Fruit fly (Drosophila melanogaster) Kc167 (cell line): ENCODE measurements around the gene CG32641.

ENCODE experiments used
- Myc ChIP-seq: fragments of >200 bp; optimal IDR thresholded peaks from 2 replicates; lab custom pipeline; 2017; ENCODE audit warnings: missing external identifiers
- Sin3A ChIP-seq: fragments of >200 bp; optimal IDR thresholded peaks from 2 replicates; lab custom pipeline; 2018; ENCODE audit warnings: missing external identifiers
- h ChIP-seq: fragments of >200 bp; optimal IDR thresholded peaks from 3 replicates; lab custom pipeline; 2018; ENCODE audit warnings: missing external identifiers
- insv ChIP-seq: fragments of >200 bp; optimal IDR thresholded peaks from 3 replicates; lab custom pipeline; 2018; ENCODE audit warnings: missing external identifiers
- psq ChIP-seq: fragments of >200 bp; optimal IDR thresholded peaks from 2 replicates; lab custom pipeline; 2017; ENCODE audit warnings: missing external identifiers
- ttk ChIP-seq: sonication (Bioruptor generic); optimal IDR thresholded peaks from 2 replicates; lab custom pipeline; 2017; ENCODE audit warnings: missing external identifiers

dm6 chrX:13134811-13135210 is 49.5 kb upstream of the CG32641 start:
- TF ChIP-seq psq (lab: Kevin White, UChicago) (no peak), h (no peak), ttk (lab: Kevin White, UChicago) (no peak), insv (lab: Kevin White, UChicago) (no peak), Sin3A (lab: Kevin White, UChicago) (no peak), Myc (lab: Kevin White, UChicago) (no peak)
